Fruit fly (Drosophila melanogaster): ENCODE measurements around the gene Dad.

Gene Dad

DNA sequence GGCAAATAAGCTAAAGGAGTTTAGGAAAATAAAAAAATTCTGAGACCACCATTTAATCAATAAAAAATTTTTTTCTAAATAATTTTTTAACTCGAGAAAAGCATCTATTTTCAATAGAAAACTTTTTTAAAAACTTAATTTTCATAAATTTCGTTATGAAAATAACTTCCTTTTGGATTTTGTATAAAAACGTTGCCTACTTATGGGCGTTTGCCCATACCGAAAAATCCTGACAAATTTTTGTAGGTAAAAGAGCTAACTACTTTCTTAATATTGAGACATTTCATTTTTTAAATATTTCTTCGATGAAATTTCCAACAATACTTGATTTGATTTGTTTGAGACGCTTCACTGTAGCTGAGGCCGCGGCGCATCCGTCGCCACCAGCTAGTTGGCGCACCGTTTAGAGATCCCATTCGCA, 6.4 kb downstream of the Dad start (continued):
- no peak for TF ChIP-seq wdn (GFP tag; IDR thresholded peaks at IDR 0.05)
- peak; percentile 67 for TF ChIP-seq CoRest (tag; optimal IDR thresholded peaks at IDR 0.05)
- TF ChIP-seq CG7987 (GFP tag; optimal IDR thresholded peaks at IDR 0.05): no peak
- no peak for TF ChIP-seq sqz (GFP tag; optimal IDR thresholded peaks at IDR 0.05)
- no peak for TF ChIP-seq CG15073 (GFP tag; optimal IDR thresholded peaks at IDR 0.05)
- peak; percentile 66 for TF ChIP-seq Ssrp (tag; optimal IDR thresholded peaks at IDR 0.05)
- no peak for TF ChIP-seq CG12769 (tag; optimal IDR thresholded peaks at IDR 0.05)
- peak; percentile 49 to 53 for TF ChIP-seq bsh (GFP tag; optimal IDR thresholded peaks at IDR 0.05)
- TF ChIP-seq Aef1 (GFP tag; IDR thresholded peaks at IDR 0.05): peak; percentile 17; the same call in 1 of the 3 replicates
- TF ChIP-seq CG12104 (GFP tag; optimal IDR thresholded peaks at IDR 0.05): peak; percentile 56
- TF ChIP-seq CG2875 (GFP tag; optimal IDR thresholded peaks at IDR 0.05): peak; percentile 33
- TF ChIP-seq wek (GFP tag; optimal IDR thresholded peaks at IDR 0.05): no peak
- TF ChIP-seq Awh (GFP tag; IDR thresholded peaks at IDR 0.05): no peak
- peak; percentile 66 for TF ChIP-seq dmrt99B (tag; optimal IDR thresholded peaks at IDR 0.05)
- peak; percentile 14 for TF ChIP-seq Fer2 (tag; optimal IDR thresholded peaks at IDR 0.05)
- TF ChIP-seq jumu (GFP tag; optimal IDR thresholded peaks at IDR 0.05): peak; percentile 17
- TF ChIP-seq ind (GFP tag; optimal IDR thresholded peaks at IDR 0.05): peak; percentile 48
- TF ChIP-seq slou (GFP tag; optimal IDR thresholded peaks at IDR 0.05): no peak
- peak; percentile 52 for TF ChIP-seq CG8290 (GFP tag; optimal IDR thresholded peaks at IDR 0.05)
- peak in 1 of 2 experiments; percentile 87 for TF ChIP-seq CG8290 (tag; optimal IDR thresholded peaks at IDR 0.05)
- TF ChIP-seq CG10565 (GFP tag; optimal IDR thresholded peaks at IDR 0.05): no peak
- TF ChIP-seq NFAT (GFP tag; IDR thresholded peaks at IDR 0.05): no peak
- TF ChIP-seq ase (GFP tag; IDR thresholded peaks at IDR 0.05): no peak
- TF ChIP-seq fd3F (GFP tag; optimal IDR thresholded peaks at IDR 0.05): peak; percentile 5
- no peak for TF ChIP-seq Mrtf (GFP tag; IDR thresholded peaks at IDR 0.05)
- TF ChIP-seq sc (optimal IDR thresholded peaks at IDR 0.05): no peak
- TF ChIP-seq sc (GFP tag; optimal IDR thresholded peaks at IDR 0.05): peak; percentile 45
- no peak for TF ChIP-seq CG8944 (GFP tag; optimal IDR thresholded peaks at IDR 0.05)
- no peak for TF ChIP-seq CG7271 (tag; optimal IDR thresholded peaks at IDR 0.05)
- no peak for TF ChIP-seq Gug (GFP tag; IDR thresholded peaks at IDR 0.05)
- peak; percentile 73 for TF ChIP-seq nmo (GFP tag; optimal IDR thresholded peaks at IDR 0.05)
- peak; percentile 66; the same call in 1 of the 2 replicates for TF ChIP-seq Xrp1 (GFP tag; IDR thresholded peaks at IDR 0.05)
- peak; percentile 46 for TF ChIP-seq CG1529 (GFP tag; optimal IDR thresholded peaks at IDR 0.05)
- TF ChIP-seq CG10431 (GFP tag; optimal IDR thresholded peaks at IDR 0.05): peak; percentile 22
- peak; percentile 58 for TF ChIP-seq CG10979 (tag; optimal IDR thresholded peaks at IDR 0.05)
- no peak for TF ChIP-seq CG2116 (GFP tag; optimal IDR thresholded peaks at IDR 0.05)
- peak; percentile 12 for TF ChIP-seq NfI (GFP tag; optimal IDR thresholded peaks at IDR 0.05)
- TF ChIP-seq gcm2 (GFP tag; optimal IDR thresholded peaks at IDR 0.05): peak; percentile 48
- peak; percentile 35 for TF ChIP-seq Usf (GFP tag; optimal IDR thresholded peaks at IDR 0.05)
- peak; percentile 51 for TF ChIP-seq CG9727 (GFP tag; optimal IDR thresholded peaks at IDR 0.05)
- TF ChIP-seq CG7556 (GFP tag; optimal IDR thresholded peaks at IDR 0.05): peak; percentile 79
- TF ChIP-seq CG10147 (GFP tag; optimal IDR thresholded peaks at IDR 0.05): no peak
- TF ChIP-seq vfl (GFP tag; optimal IDR thresholded peaks at IDR 0.05): no peak
- TF ChIP-seq unpg (GFP tag; optimal IDR thresholded peaks at IDR 0.05): peak; percentile 12
- TF ChIP-seq CG3281 (GFP tag; optimal IDR thresholded peaks at IDR 0.05): peak; percentile 55
- TF ChIP-seq Taf1 (GFP tag; IDR thresholded peaks at IDR 0.05): no peak
- no peak for TF ChIP-seq CG10321 (GFP tag; IDR thresholded peaks at IDR 0.05)
- TF ChIP-seq CG9817 (tag; optimal IDR thresholded peaks at IDR 0.05): peak; percentile 3
- TF ChIP-seq psq (GFP tag; optimal IDR thresholded peaks at IDR 0.05): no peak
- no peak for TF ChIP-seq peb (GFP tag; IDR thresholded peaks at IDR 0.05)
- peak; percentile 24 for TF ChIP-seq Vsx1 (GFP tag; optimal IDR thresholded peaks at IDR 0.05)
- TF ChIP-seq CG15011 (GFP tag; optimal IDR thresholded peaks at IDR 0.05): no peak

All from whole organism, embryonic.